Fruit fly (Drosophila melanogaster) whole organism, wandering third instar larva: ENCODE results near the gene Arpc3B.

ENCODE experiments used
- Abd-B ChIP-seq: fragments of >200 bp; optimal IDR thresholded peaks from 2 replicates; lab custom pipeline; 2017; ENCODE audit warnings: missing biosample characterization, missing genetic modification characterization
- CG32264 ChIP-seq: fragments of 200-800 bp; sonication (Bioruptor generic); optimal IDR thresholded peaks from 2 replicates; lab custom pipeline; 2016; ENCODE audit warnings: missing biosample characterization, missing genetic modification characterization
- CG9705 ChIP-seq: fragments of 200-800 bp; sonication (Bioruptor generic); optimal IDR thresholded peaks from 2 replicates; lab custom pipeline; 2018; ENCODE audit warnings: missing biosample characterization, mild to moderate bottlenecking, missing genetic modification characterization
- CrebA ChIP-seq: fragments of 200-800 bp; sonication (Bioruptor generic); optimal IDR thresholded peaks from 2 replicates; lab custom pipeline; 2016; ENCODE audit warnings: missing biosample characterization, mild to moderate bottlenecking, missing genetic modification characterization, borderline replicate concordance
- Dfd ChIP-seq: fragments of >200 bp; optimal IDR thresholded peaks from 2 replicates; lab custom pipeline; 2017; ENCODE audit warnings: missing biosample characterization, missing genetic modification characterization
- GATAd ChIP-seq: sonication (Bioruptor generic); optimal IDR thresholded peaks from 2 replicates; lab custom pipeline; 2016; ENCODE audit warnings: missing biosample characterization, missing genetic modification characterization
- HLH106 ChIP-seq: fragments of 200-800 bp; optimal IDR thresholded peaks from 3 replicates; lab custom pipeline; 2019; ENCODE audit warnings: missing biosample characterization, mild to moderate bottlenecking, missing genetic modification characterization, moderate library complexity
- Hnf4 ChIP-seq: fragments of 200-800 bp; sonication (Bioruptor generic); optimal IDR thresholded peaks from 2 replicates; lab custom pipeline; 2016; ENCODE audit warnings: missing biosample characterization, mild to moderate bottlenecking, missing genetic modification characterization
- Hr78 ChIP-seq: fragments of >200 bp; optimal IDR thresholded peaks from 2 replicates; lab custom pipeline; 2017; ENCODE audit warnings: missing biosample characterization, missing genetic modification characterization
- Hr83 ChIP-seq: fragments of 200-300 bp; sonication (Bioruptor generic); optimal IDR thresholded peaks from 2 replicates; lab custom pipeline; 2016; ENCODE audit warnings: missing biosample characterization, mild to moderate bottlenecking, missing genetic modification characterization, moderate library complexity; ENCODE audit not compliant: poor library complexity, severe bottlenecking
- Mio ChIP-seq: sonication (Bioruptor generic); optimal IDR thresholded peaks from 2 replicates; lab custom pipeline; 2016; ENCODE audit warnings: missing biosample characterization, missing genetic modification characterization
- Myc ChIP-seq: fragments of >200 bp; optimal IDR thresholded peaks from 2 replicates; lab custom pipeline; 2017
- N ChIP-seq: fragments of >200 bp; optimal IDR thresholded peaks from 2 replicates; lab custom pipeline; 2018; ENCODE audit warnings: missing biosample characterization, missing external identifiers, missing genetic modification characterization
- OdsH ChIP-seq: fragments of 200-800 bp; sonication (Bioruptor generic); optimal IDR thresholded peaks from 2 replicates; lab custom pipeline; 2016; ENCODE audit warnings: missing biosample characterization, mild to moderate bottlenecking, missing genetic modification characterization
- Rel ChIP-seq, 2 experiments: fragments of 200-800 bp; sonication (Bioruptor generic) in 1 of 2; optimal IDR thresholded peaks; 2 replicates in 1 of 2; 3 replicates in 1 of 2; lab custom pipeline; 2016 to 2019; ENCODE audit warnings: mild to moderate bottlenecking in 2 of 2, missing biosample characterization in 2 of 2, missing genetic modification characterization in 2 of 2, moderate library complexity in 1 of 2
- Sp1 ChIP-seq: fragments of 200-800 bp; sonication (Bioruptor generic); optimal IDR thresholded peaks from 3 replicates; lab custom pipeline; 2019; ENCODE audit warnings: missing biosample characterization, mild to moderate bottlenecking, missing genetic modification characterization, moderate library complexity
- Vsx2 ChIP-seq: fragments of 200-300, 225-300 bp; sonication (Bioruptor generic); optimal IDR thresholded peaks from 2 replicates; lab custom pipeline; 2018; ENCODE audit warnings: missing biosample characterization, missing genetic modification characterization; ENCODE audit not compliant: partially characterized antibody
- br ChIP-seq: fragments of 200-800 bp; sonication (Bioruptor generic); optimal IDR thresholded peaks from 2 replicates; lab custom pipeline; 2016; ENCODE audit warnings: missing biosample characterization, missing genetic modification characterization
- brk ChIP-seq: fragments of 200-800 bp; sonication (Bioruptor generic); optimal IDR thresholded peaks from 2 replicates; lab custom pipeline; 2016; ENCODE audit warnings: missing biosample characterization, mild to moderate bottlenecking, missing genetic modification characterization
- dl ChIP-seq, 2 experiments: fragments of 175-275, 200-275 bp in 1 of 2; fragments of 200-275 bp in 1 of 2; sonication (Bioruptor generic); optimal IDR thresholded peaks; lab custom pipeline; 2018; ENCODE audit warnings: mild to moderate bottlenecking in 2 of 2, missing biosample characterization in 2 of 2, missing genetic modification characterization in 2 of 2, moderate library complexity in 2 of 2; ENCODE audit not compliant: partially characterized antibody in 2 of 2, insufficient read depth in 1 of 2
- dmrt93B ChIP-seq: fragments of 200-800 bp; sonication (Bioruptor generic); optimal IDR thresholded peaks from 2 replicates; lab custom pipeline; 2018; ENCODE audit warnings: missing biosample characterization, mild to moderate bottlenecking, missing genetic modification characterization
- dsf ChIP-seq: sonication (Bioruptor generic); optimal IDR thresholded peaks from 2 replicates; lab custom pipeline; 2016; ENCODE audit warnings: missing biosample characterization, missing genetic modification characterization, borderline replicate concordance
- ey ChIP-seq: fragments of 200-800 bp; sonication (Bioruptor generic); optimal IDR thresholded peaks from 2 replicates; lab custom pipeline; 2016; ENCODE audit warnings: missing biosample characterization, missing genetic modification characterization
- foxo ChIP-seq, 2 experiments: fragments of 200-800 bp; sonication (Bioruptor generic); optimal IDR thresholded peaks; 2 replicates in 1 of 2; 3 replicates in 1 of 2; lab custom pipeline; 2016 to 2017; ENCODE audit warnings: missing biosample characterization in 2 of 2, missing genetic modification characterization in 2 of 2
- fru ChIP-seq: fragments of 200-800 bp; sonication (Bioruptor generic); optimal IDR thresholded peaks from 3 replicates; lab custom pipeline; 2016; ENCODE audit warnings: missing biosample characterization, mild to moderate bottlenecking, missing genetic modification characterization
- h ChIP-seq: fragments of 200-800 bp; sonication (Bioruptor generic); optimal IDR thresholded peaks from 3 replicates; lab custom pipeline; 2016; ENCODE audit warnings: missing biosample characterization, mild to moderate bottlenecking, missing genetic modification characterization
- lola ChIP-seq: fragments of >200 bp; optimal IDR thresholded peaks from 2 replicates; lab custom pipeline; 2017; ENCODE audit warnings: missing biosample characterization, missing genetic modification characterization
- pan ChIP-seq: fragments of >200 bp; optimal IDR thresholded peaks from 2 replicates; lab custom pipeline; 2017
- psq ChIP-seq: fragments of 200-800 bp; sonication (Bioruptor generic); optimal IDR thresholded peaks from 3 replicates; lab custom pipeline; 2017; ENCODE audit warnings: missing biosample characterization, mild to moderate bottlenecking, missing genetic modification characterization, moderate library complexity
- rgr ChIP-seq: fragments of 200-800 bp; sonication (Bioruptor generic); optimal IDR thresholded peaks from 3 replicates; lab custom pipeline; 2016; ENCODE audit warnings: missing biosample characterization, mild to moderate bottlenecking, missing genetic modification characterization
- sage ChIP-seq: fragments of 200-800 bp; sonication (Bioruptor generic); optimal IDR thresholded peaks from 2 replicates; lab custom pipeline; 2016; ENCODE audit warnings: missing biosample characterization, mild to moderate bottlenecking, missing genetic modification characterization
- sv ChIP-seq: fragments of 200-800 bp; sonication (Bioruptor generic); optimal IDR thresholded peaks from 3 replicates; lab custom pipeline; 2016; ENCODE audit warnings: missing biosample characterization, missing genetic modification characterization
- tai ChIP-seq: sonication (Bioruptor generic); optimal IDR thresholded peaks from 2 replicates; lab custom pipeline; 2016; ENCODE audit warnings: missing biosample characterization, missing genetic modification characterization
- usp ChIP-seq: fragments of >200 bp; optimal IDR thresholded peaks from 2 replicates; lab custom pipeline; 2017; ENCODE audit warnings: missing biosample characterization, missing genetic modification characterization
- woc ChIP-seq: sonication (Bioruptor generic); optimal IDR thresholded peaks from 2 replicates; lab custom pipeline; 2016; ENCODE audit warnings: missing biosample characterization, mild to moderate bottlenecking, missing genetic modification characterization

The Arpc3B gene

DNA sequence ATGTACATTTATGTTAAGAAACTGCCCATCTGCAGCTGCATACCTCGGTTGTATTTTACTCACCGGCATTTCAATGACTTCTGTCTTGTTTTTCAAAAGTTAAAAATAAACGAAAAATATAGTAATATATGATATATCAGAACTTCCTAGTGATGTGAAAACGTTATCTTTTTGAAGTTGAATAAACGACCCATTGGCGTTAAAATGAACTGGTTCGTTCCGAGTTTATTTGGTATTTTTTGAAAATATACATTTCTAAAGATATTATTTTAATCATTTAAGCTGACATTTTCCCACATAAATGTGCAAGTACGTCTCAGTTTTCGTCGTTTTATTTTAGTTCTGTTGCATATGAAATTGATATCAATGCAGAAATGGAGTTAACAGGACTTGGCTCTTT lies at the start of gene Arpc3B:
TSS of gene Arpc3B (minus strand) at position 146 of the 400 bp plus-strand sequence.
- TF ChIP-seq dsf (GFP tag; lab: Kevin White, UChicago) (no peak), woc (no peak), rgr (GFP tag; lab: Kevin White, UChicago) (no peak), dl (GFP tag; optimal IDR thresholded peaks at IDR 0.05; lab: Kevin White, UChicago; ENCODE audit: insufficient read depth in 1 of 2, partially characterized antibody in 2 of 2) (no peak), foxo (GFP tag; optimal IDR thresholded peaks at IDR 0.05; lab: Kevin White, UChicago) (no peak), Vsx2 (no peak), N (GFP tag; lab: Kevin White, UChicago) (no peak), CG32264 (GFP tag; lab: Kevin White, UChicago) (no peak), Mio (no peak), ey (GFP tag; lab: Kevin White, UChicago) (no peak), CrebA (no peak)

DNA sequence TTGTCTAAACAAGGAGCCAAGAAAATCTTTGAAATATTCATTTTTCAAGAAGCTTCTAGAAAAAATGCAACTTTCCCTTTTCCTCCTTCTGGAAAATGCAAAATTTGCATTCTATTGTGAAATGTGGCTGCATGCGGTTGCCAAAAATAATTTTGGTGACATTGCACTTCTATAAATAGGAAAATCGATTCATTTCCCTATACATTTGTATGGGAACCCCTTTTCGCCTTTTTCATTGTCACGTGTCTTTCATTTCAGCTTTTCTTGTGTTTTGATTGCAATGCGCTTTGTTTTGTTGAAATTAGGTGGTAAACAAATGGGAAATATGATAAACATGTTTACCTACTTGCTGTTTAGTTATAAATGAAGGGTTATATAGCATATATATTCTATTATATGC lies 45.0 kb upstream of the Arpc3B start:
- TF ChIP-seq CG9705 (GFP tag; lab: Kevin White, UChicago) (no peak), brk (no peak), woc (no peak), Rel (GFP tag; optimal IDR thresholded peaks at IDR 0.05; lab: Kevin White, UChicago) (no peak), Rel (tag; optimal IDR thresholded peaks at IDR 0.05; lab: Kevin White, UChicago) (peak; percentile 84), Hr83 (GFP tag; lab: Kevin White, UChicago) (no peak)

DNA sequence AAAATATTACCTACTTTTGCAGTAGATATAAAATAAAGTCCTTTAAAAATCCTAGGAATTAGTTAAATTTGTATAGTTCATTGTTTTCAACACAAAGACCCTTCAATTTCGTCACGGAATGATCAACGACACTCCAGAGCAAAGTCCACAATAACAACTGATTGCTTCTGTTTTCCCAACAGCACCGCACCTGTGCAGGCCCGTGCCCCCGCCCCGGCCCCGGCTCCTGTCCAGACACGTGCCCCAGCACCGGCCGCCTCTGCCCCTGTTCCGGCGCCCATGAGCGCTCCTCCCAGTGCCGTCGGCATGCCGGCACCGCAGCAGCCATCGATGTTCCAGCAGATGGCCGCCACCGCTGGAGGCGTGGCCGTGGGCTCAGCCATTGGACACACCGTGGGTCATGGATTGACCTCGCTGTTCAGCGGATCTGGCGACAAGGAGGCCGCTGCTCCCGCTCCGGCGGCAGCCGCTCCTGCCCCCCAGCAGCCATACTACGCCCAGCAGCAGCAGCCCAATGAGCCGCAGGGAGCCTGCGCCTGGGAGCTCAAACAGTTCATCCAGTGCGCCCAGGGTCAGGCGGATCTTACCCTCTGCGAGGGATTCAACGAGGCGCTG lies 44.1 kb upstream of the Arpc3B start:
- TF ChIP-seq Dfd (peak; percentile 98), dmrt93B (GFP tag; lab: Kevin White, UChicago) (no peak)

DNA sequence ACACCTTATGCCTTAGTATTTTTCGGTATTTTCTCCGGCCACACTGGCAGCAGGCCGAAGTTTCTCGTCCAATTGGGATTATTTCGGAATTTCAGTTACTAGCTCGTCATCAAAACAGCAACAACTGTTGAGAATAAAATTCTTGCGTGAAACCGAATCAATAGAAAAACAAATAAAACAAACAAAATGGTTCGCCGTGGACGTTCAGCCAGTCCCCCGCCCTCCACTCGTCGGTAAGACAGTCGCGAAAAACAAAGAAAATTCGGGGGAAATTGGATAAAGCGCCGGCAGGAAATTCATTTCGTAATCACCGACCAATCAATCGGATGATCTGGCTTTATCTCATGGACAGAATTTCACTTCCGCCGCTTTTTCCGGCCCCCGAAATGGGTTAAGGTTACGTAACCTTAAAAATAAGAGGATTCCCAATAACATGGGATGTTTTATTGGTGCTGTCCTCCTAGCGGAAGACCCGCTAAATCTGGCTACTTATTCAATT lies 43.3 kb upstream of the Arpc3B start, which contains the start of gene Chchd2:
TSS of gene Chchd2 (plus strand) at position 51 of the 499 bp plus-strand sequence.
- TF ChIP-seq CG9705 (GFP tag; lab: Kevin White, UChicago) = no peak
- no peak for TF ChIP-seq usp
- TF ChIP-seq tai (GFP tag; lab: Kevin White, UChicago) = no peak
- no peak for TF ChIP-seq N (GFP tag; lab: Kevin White, UChicago)
- no peak for TF ChIP-seq Myc (lab: Kevin White, UChicago)
- TF ChIP-seq Sp1 = peak; percentile 36
- TF ChIP-seq Rel (GFP tag; optimal IDR thresholded peaks at IDR 0.05; lab: Kevin White, UChicago) = no peak
- peak; percentile 84 for TF ChIP-seq Rel (tag; optimal IDR thresholded peaks at IDR 0.05; lab: Kevin White, UChicago)
- TF ChIP-seq dsf (GFP tag; lab: Kevin White, UChicago) = no peak
- TF ChIP-seq CrebA = no peak
- TF ChIP-seq Hr83 (GFP tag; lab: Kevin White, UChicago) = no peak

DNA sequence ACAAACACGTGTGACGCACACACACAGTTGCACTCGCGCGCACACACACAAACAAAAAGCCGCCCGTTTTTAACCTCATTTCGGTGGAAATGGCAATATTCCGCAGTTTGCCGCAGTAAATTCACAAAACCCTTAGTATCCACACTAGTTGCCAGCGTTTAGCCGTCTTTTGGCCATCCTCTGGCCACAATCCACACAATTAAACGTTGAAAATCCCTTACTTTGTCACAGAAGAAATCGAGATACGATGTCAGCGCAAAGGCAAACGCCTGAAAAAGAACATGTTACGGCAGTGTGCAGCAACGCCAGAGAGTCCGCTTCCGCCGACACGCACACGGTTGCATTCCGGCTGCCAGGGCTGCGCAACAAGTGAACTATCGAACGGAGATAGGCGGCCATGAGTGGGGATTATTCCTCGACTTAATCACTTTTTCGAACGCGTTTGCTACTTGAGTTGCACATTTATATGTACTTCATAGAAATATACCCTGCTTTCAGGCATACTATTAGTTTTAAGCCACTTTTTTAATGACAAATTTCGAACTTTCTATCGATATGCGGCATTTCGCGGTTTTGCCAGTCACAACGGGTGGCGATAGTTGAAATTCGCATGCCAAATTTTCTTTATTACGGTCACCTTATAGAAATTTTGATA lies 42.5 kb upstream of the Arpc3B start, which contains the start of gene RpS5a:
TSS of gene RpS5a (minus strand) at position 282 of the 655 bp plus-strand sequence.
- TF ChIP-seq CG9705 (GFP tag; lab: Kevin White, UChicago) = peak; percentile 91
- no peak for TF ChIP-seq usp
- no peak for TF ChIP-seq Vsx2
- peak; percentile 58 for TF ChIP-seq Hr83 (GFP tag; lab: Kevin White, UChicago)
- peak; percentile 51 for TF ChIP-seq OdsH (GFP tag; lab: Kevin White, UChicago)
- peak; percentile 53 for TF ChIP-seq psq (GFP tag; lab: Kevin White, UChicago)
- TF ChIP-seq ey (GFP tag; lab: Kevin White, UChicago) = peak; percentile 65
- peak; percentile 60 for TF ChIP-seq N (GFP tag; lab: Kevin White, UChicago)
- no peak for TF ChIP-seq Abd-B (GFP tag; lab: Kevin White, UChicago)
- TF ChIP-seq Myc (lab: Kevin White, UChicago) = no peak
- TF ChIP-seq tai (GFP tag; lab: Kevin White, UChicago) = no peak
- TF ChIP-seq Sp1 = peak; percentile 83
- TF ChIP-seq br (GFP tag; lab: Kevin White, UChicago) = peak; percentile 70
- peak; percentile 26 for TF ChIP-seq dsf (GFP tag; lab: Kevin White, UChicago)
- TF ChIP-seq foxo (GFP tag; optimal IDR thresholded peaks at IDR 0.05; lab: Kevin White, UChicago) = peak in 1 of 2 experiments; percentile 76
- peak; percentile 95 for TF ChIP-seq dmrt93B (GFP tag; lab: Kevin White, UChicago)
- no peak for TF ChIP-seq Dfd
- peak; percentile 70 for TF ChIP-seq Hnf4 (GFP tag; lab: Kevin White, UChicago)
- TF ChIP-seq Hr78 (GFP tag; lab: Kevin White, UChicago) = peak; percentile 40
- TF ChIP-seq sv (GFP tag; lab: Kevin White, UChicago) = peak; percentile 76
- TF ChIP-seq h = peak; percentile 78
- TF ChIP-seq GATAd (GFP tag; lab: Kevin White, UChicago) = peak; percentile 48
- TF ChIP-seq sage (GFP tag; lab: Kevin White, UChicago) = no peak
- peak; percentile 16 for TF ChIP-seq CG32264 (GFP tag; lab: Kevin White, UChicago)
- no peak for TF ChIP-seq pan (lab: Kevin White, UChicago)
- TF ChIP-seq brk = no peak
- peak; percentile 80 for TF ChIP-seq rgr (GFP tag; lab: Kevin White, UChicago)
- no peak for TF ChIP-seq CrebA
- no peak for TF ChIP-seq Rel (GFP tag; optimal IDR thresholded peaks at IDR 0.05; lab: Kevin White, UChicago)
- peak; percentile 68 for TF ChIP-seq Rel (tag; optimal IDR thresholded peaks at IDR 0.05; lab: Kevin White, UChicago)
- TF ChIP-seq fru (GFP tag; lab: Kevin White, UChicago) = peak; percentile 72
- TF ChIP-seq HLH106 = peak; percentile 80
- no peak for TF ChIP-seq lola (GFP tag; lab: Kevin White, UChicago)
- TF ChIP-seq dl (GFP tag; optimal IDR thresholded peaks at IDR 0.05; lab: Kevin White, UChicago; ENCODE audit: insufficient read depth in 1 of 2, partially characterized antibody in 2 of 2) = no peak
